Worm (Caenorhabditis elegans) whole organism, young adult: ENCODE measurements around the gene ZC190.10.

Source experiments
- ccch-3 ChIP-seq: fragments of 200-800 bp; sonication (Bioruptor generic); optimal IDR thresholded peaks from 2 replicates; lab custom pipeline; 2018; ENCODE audit warnings: mild to moderate bottlenecking, missing genetic modification characterization, missing compliant biosample characterization
- him-1 ChIP-seq: sonication (generic microtip); optimal IDR thresholded peaks from 2 replicates; lab custom pipeline; 2016; ENCODE audit warnings: missing genotype, missing genetic modification reagents, missing genetic modification characterization, missing compliant biosample characterization
- rec-8 ChIP-seq, 2 experiments: sonication (generic microtip); optimal IDR thresholded peaks; 2 replicates each; lab custom pipeline; 2016; ENCODE audit warnings: mild to moderate bottlenecking in 2 of 2, missing genetic modification characterization in 2 of 2, missing genetic modification reagents in 2 of 2, missing genotype in 2 of 2, missing biosample characterization in 1 of 2, missing compliant biosample characterization in 1 of 2, moderate library complexity in 1 of 2

DNA sequence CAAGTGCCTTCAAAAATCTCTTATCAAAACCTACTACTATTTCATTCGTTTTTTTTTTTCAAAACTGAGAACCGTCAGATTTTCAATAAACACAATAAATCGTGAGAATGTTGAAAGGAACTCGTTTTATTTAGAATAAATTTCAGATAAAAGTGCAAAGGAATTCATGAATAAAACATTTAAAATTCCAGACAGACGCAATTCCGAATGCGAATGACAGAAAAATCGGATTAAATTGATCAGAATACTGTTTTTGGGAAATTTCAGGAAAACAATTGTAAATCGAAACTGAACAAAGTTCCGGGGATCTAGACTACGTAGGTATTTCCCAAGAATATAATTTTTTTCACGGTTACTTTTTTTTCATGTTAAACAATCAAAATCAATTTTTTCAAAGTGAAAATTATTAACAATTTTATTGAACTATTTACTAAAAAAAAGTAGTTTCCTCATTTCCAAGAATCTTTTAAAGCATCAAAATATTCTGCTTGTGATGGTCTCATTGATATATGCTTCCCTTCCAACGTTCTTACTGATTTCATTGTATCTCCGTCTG is 24.5 kb downstream of the ZC190.10 start:
- TF ChIP-seq ccch-3 (GFP tag; lab: Kevin White, UChicago) (no peak), rec-8 (tag; optimal IDR thresholded peaks at IDR 0.05; lab: Kevin White, UChicago) (no peak), him-1 (tag; lab: Kevin White, UChicago) (no peak)
